Fruit fly (Drosophila melanogaster): ENCODE measurements around the gene CG42266.

The CG42266 gene

DNA sequence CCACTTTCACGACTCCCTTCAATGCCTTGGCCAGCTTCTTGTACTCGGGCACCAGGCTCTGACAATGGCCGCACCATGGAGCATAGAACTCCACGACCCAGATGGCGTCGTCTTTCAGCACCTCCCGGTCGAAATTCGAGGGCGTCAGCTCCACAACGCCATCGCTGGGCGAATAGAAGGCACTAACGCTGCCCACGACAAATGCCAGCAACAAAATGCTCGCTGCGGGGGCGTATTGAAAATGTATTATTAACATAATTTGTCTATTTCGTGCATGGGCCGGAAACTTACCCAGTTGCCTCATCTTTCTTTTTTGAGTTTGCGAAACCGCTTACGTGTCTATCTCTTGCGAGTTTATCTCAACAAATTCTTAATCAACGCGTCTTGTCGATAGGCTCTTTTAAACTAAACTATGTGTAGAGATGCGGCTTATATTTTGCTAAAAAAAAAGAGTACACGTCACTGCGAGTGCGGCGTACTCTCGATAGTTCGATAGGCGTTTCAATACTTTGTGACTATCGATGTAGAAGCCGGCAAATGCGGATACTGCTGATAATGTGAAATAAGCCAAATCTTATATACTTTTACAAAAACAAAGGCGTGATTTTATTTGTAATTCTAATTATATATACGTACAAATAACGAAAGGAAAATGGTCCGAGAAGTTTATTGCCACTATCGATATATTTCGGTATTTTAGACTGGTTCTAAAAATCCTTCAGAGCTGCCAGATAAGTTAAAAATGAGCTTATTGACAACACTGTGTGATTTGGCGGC is 16.3 kb upstream of the CG42266 start, which contains the start of gene CaBP1 (continued):
- TF ChIP-seq ap (GFP tag; IDR thresholded peaks at IDR 0.05) (no peak), ci (GFP tag; IDR thresholded peaks at IDR 0.05) (no peak), HmgD (GFP tag; optimal IDR thresholded peaks at IDR 0.05) (no peak), CG10147 (GFP tag; optimal IDR thresholded peaks at IDR 0.05) (peak; percentile 19), ase (GFP tag; IDR thresholded peaks at IDR 0.05) (no peak), CG6254 (GFP tag; optimal IDR thresholded peaks at IDR 0.05) (no peak), Eip74EF (GFP tag; optimal IDR thresholded peaks at IDR 0.05) (no peak), kay (GFP tag; optimal IDR thresholded peaks at IDR 0.05) (no peak), ham (GFP tag; IDR thresholded peaks at IDR 0.05) (no peak), Dbx (GFP tag; IDR thresholded peaks at IDR 0.05) (no peak), CG10267 (tag; optimal IDR thresholded peaks at IDR 0.05) (peak; percentile 87), Dp (GFP tag; optimal IDR thresholded peaks at IDR 0.05) (peak; percentile 88), grn (GFP tag; optimal IDR thresholded peaks at IDR 0.05) (no peak), sim (GFP tag; IDR thresholded peaks at IDR 0.05) (no peak), Usf (GFP tag; optimal IDR thresholded peaks at IDR 0.05) (no peak), vvl (GFP tag; IDR thresholded peaks at IDR 0.05) (no peak), nerfin-2 (GFP tag; IDR thresholded peaks at IDR 0.05; ENCODE audit: partially characterized antibody) (peak; percentile 84), lbe (GFP tag; optimal IDR thresholded peaks at IDR 0.05) (peak; percentile 21), vfl (GFP tag; optimal IDR thresholded peaks at IDR 0.05) (no peak), ems (GFP tag; optimal IDR thresholded peaks at IDR 0.05) (no peak), CG30020 (tag; optimal IDR thresholded peaks at IDR 0.05) (peak; percentile 40), CG3847 (GFP tag; IDR thresholded peaks at IDR 0.05) (peak; percentile 39), CG8359 (GFP tag; optimal IDR thresholded peaks at IDR 0.05; ENCODE audit: borderline replicate concordance) (no peak), CG17612 (GFP tag; IDR thresholded peaks at IDR 0.05) (no peak), CG2202 (tag; optimal IDR thresholded peaks at IDR 0.05) (no peak), slbo (GFP tag; IDR thresholded peaks at IDR 0.05) (no peak), tup (GFP tag; optimal IDR thresholded peaks at IDR 0.05) (no peak), gce (GFP tag; IDR thresholded peaks at IDR 0.05) (no peak), CG18011 (GFP tag; optimal IDR thresholded peaks at IDR 0.05) (no peak), Sry-β (GFP tag; optimal IDR thresholded peaks at IDR 0.05) (no peak), Hr3 (GFP tag; optimal IDR thresholded peaks at IDR 0.05) (no peak), Stat92E (GFP tag; optimal IDR thresholded peaks at IDR 0.05) (peak in 1 of 3 experiments; percentile 58), CG16779 (GFP tag; IDR thresholded peaks at IDR 0.05) (no peak), caup (GFP tag; optimal IDR thresholded peaks at IDR 0.05; ENCODE audit: severe bottlenecking) (no peak), jumu (GFP tag; optimal IDR thresholded peaks at IDR 0.05) (no peak), scrt (GFP tag; optimal IDR thresholded peaks at IDR 0.05) (no peak), tx (GFP tag; optimal IDR thresholded peaks at IDR 0.05) (no peak), CG8944 (GFP tag; optimal IDR thresholded peaks at IDR 0.05) (no peak), her (GFP tag; optimal IDR thresholded peaks at IDR 0.05) (no peak), CG14965 (GFP tag; optimal IDR thresholded peaks at IDR 0.05; ENCODE audit: borderline replicate concordance) (no peak), Nf-YC (tag; optimal IDR thresholded peaks at IDR 0.05) (peak; percentile 24), CTCF (GFP tag; optimal IDR thresholded peaks at IDR 0.05) (peak; percentile 5), zen2 (GFP tag; IDR thresholded peaks at IDR 0.05; ENCODE audit: partially characterized antibody) (peak; percentile 93; the same call in 2 of the 3 replicates), al (GFP tag; IDR thresholded peaks at IDR 0.05) (no peak), CG43689 (GFP tag; IDR thresholded peaks at IDR 0.05) (no peak), CG1024 (GFP tag; IDR thresholded peaks at IDR 0.05) (no peak), CG7271 (tag; optimal IDR thresholded peaks at IDR 0.05) (no peak), CG3163 (GFP tag; optimal IDR thresholded peaks at IDR 0.05) (no peak)

Measured in whole organism, embryonic.